Fruit fly (Drosophila melanogaster) whole organism: Measurements from ENCODE around the gene CG11168.

ENCODE experiments used
- CG8478 ChIP-seq: fragments of >200 bp; optimal IDR thresholded peaks from 2 replicates; lab custom pipeline; 2018; ENCODE audit warnings: inconsistent platforms
- Dll ChIP-seq: fragments of >200 bp; optimal IDR thresholded peaks from 2 replicates; lab custom pipeline; 2017
- pan ChIP-seq: fragments of >200 bp; optimal IDR thresholded peaks from 2 replicates; lab custom pipeline; 2017
- psq ChIP-seq: fragments of >200 bp; optimal IDR thresholded peaks from 2 replicates; lab custom pipeline; 2017
- usp ChIP-seq: fragments of >200 bp; optimal IDR thresholded peaks from 2 replicates; lab custom pipeline; 2017; ENCODE audit warnings: missing biosample characterization, missing genetic modification characterization, mixed read lengths

dm6 chr3R:24886470-24886869 is 31.4 kb upstream of the CG11168 start:
- no peak for TF ChIP-seq usp (GFP tag; lab: Kevin White, UChicago)
- no peak for TF ChIP-seq pan (lab: Kevin White, UChicago)
- no peak for TF ChIP-seq Dll (lab: Kevin White, UChicago)
- no peak for TF ChIP-seq CG8478 (lab: Kevin White, UChicago)
- TF ChIP-seq psq (lab: Kevin White, UChicago) = no peak
